Fruit fly (Drosophila melanogaster) whole organism, embryonic: ENCODE results near the gene CG15347.

Experiments used
- Ada2b ChIP-seq: fragments of 200-800 bp; sonication (Bioruptor generic); IDR thresholded peaks from 2 replicates; pipeline ENCODE4 v1.3.6; 2022; ENCODE audit warnings: missing biosample characterization, missing genetic modification characterization
- CG11085 ChIP-seq: fragments of 200-800 bp; sonication (Bioruptor generic); IDR thresholded peaks from 2 replicates; pipeline ENCODE4 v1.3.6; 2022; ENCODE audit warnings: missing biosample characterization, missing genetic modification characterization
- CG13287 ChIP-seq: fragments of 200-800 bp; sonication (Bioruptor generic); IDR thresholded peaks from 2 replicates; pipeline ENCODE4 v1.3.6; 2022; ENCODE audit warnings: missing biosample characterization, missing genetic modification characterization; ENCODE audit not compliant: partially characterized antibody
- CG14710 ChIP-seq: fragments of 200-800 bp; sonication (Bioruptor generic); optimal IDR thresholded peaks from 3 replicates; lab custom pipeline; 2019; ENCODE audit warnings: missing biosample characterization, mild to moderate bottlenecking, missing genetic modification characterization, moderate library complexity
- CG1647 ChIP-seq: fragments of 200-800 bp; sonication (Bioruptor generic); optimal IDR thresholded peaks from 3 replicates; lab custom pipeline; 2016; ENCODE audit warnings: missing biosample characterization, missing genetic modification characterization
- CG17359 ChIP-seq: fragments of 200-800 bp; sonication (Bioruptor generic); optimal IDR thresholded peaks from 3 replicates; lab custom pipeline; 2018; ENCODE audit warnings: missing biosample characterization, mild to moderate bottlenecking, missing genetic modification characterization, moderate library complexity
- CG2712 ChIP-seq: fragments of 200-800 bp; optimal IDR thresholded peaks from 3 replicates; lab custom pipeline; 2019; ENCODE audit warnings: missing biosample characterization, mild to moderate bottlenecking, missing genetic modification characterization, moderate library complexity
- CG32532 ChIP-seq: fragments of 200-800 bp; sonication (Bioruptor generic); IDR thresholded peaks from 2 replicates; pipeline ENCODE4 v1.3.6; 2022; ENCODE audit warnings: missing biosample characterization, missing genetic modification characterization
- CG33557 ChIP-seq: fragments of 200-800 bp; sonication (Bioruptor generic); optimal IDR thresholded peaks from 2 replicates; lab custom pipeline; 2019; ENCODE audit warnings: missing biosample characterization, mild to moderate bottlenecking, missing genetic modification characterization, moderate library complexity
- CG34422 ChIP-seq: fragments of 200-800 bp; sonication (Bioruptor generic); IDR thresholded peaks from 3 replicates; pipeline ENCODE4 v1.3.6; 2022; ENCODE audit warnings: missing biosample characterization, missing genetic modification characterization
- CG3995 ChIP-seq: fragments of 200-800 bp; sonication (Bioruptor generic); optimal IDR thresholded peaks from 3 replicates; lab custom pipeline; 2016; ENCODE audit warnings: missing biosample characterization, missing genetic modification characterization
- CG5180 ChIP-seq: fragments of 200-800 bp; sonication (Bioruptor generic); optimal IDR thresholded peaks from 3 replicates; lab custom pipeline; 2017; ENCODE audit warnings: missing biosample characterization, missing genetic modification characterization, mild to moderate bottlenecking, moderate library complexity, missing genetic modification reagents
- CG7271 ChIP-seq: fragments of 200-800 bp; sonication (Bioruptor generic); optimal IDR thresholded peaks from 2 replicates; lab custom pipeline; 2018; ENCODE audit warnings: missing biosample characterization, mild to moderate bottlenecking, missing genetic modification characterization, moderate library complexity
- CG7372 ChIP-seq: fragments of 200-800 bp; sonication (Bioruptor generic); IDR thresholded peaks from 2 replicates; pipeline ENCODE4 v1.3.6; 2022; ENCODE audit warnings: missing biosample characterization, missing genetic modification characterization
- CG7786 ChIP-seq: fragments of 200-800 bp; sonication (Bioruptor generic); optimal IDR thresholded peaks from 2 replicates; lab custom pipeline; 2016; ENCODE audit warnings: missing biosample characterization, missing genetic modification characterization
- CG8290 ChIP-seq, 3 experiments: fragments of 200-800 bp; sonication (Bioruptor generic); optimal IDR thresholded peaks; 2 replicates each; lab custom pipeline; 2016 to 2019; ENCODE audit warnings: missing biosample characterization in 3 of 3, missing genetic modification characterization in 3 of 3, mild to moderate bottlenecking in 2 of 3, moderate library complexity in 1 of 3
- D19A ChIP-seq: fragments of 200-800 bp; optimal IDR thresholded peaks from 3 replicates; lab custom pipeline; 2019; ENCODE audit warnings: missing biosample characterization, mild to moderate bottlenecking, missing genetic modification characterization, moderate library complexity
- Dek ChIP-seq: fragments of 200-800 bp; sonication (Bioruptor generic); optimal IDR thresholded peaks from 3 replicates; lab custom pipeline; 2019; ENCODE audit warnings: missing biosample characterization, mild to moderate bottlenecking, missing genetic modification characterization, moderate library complexity
- Dref ChIP-seq: fragments of 200-800 bp; sonication (Bioruptor generic); IDR thresholded peaks from 2 replicates; pipeline ENCODE4 v1.3.6; 2022; ENCODE audit warnings: missing biosample characterization, missing genetic modification characterization
- Ets65A ChIP-seq: fragments of 200-800 bp; sonication (Bioruptor generic); peaks from one replicate; lab custom pipeline; 2016; ENCODE audit warnings: missing biosample characterization, missing genetic modification characterization
- Fer1 ChIP-seq: fragments of 200-800 bp; sonication (Bioruptor generic); optimal IDR thresholded peaks from 2 replicates; lab custom pipeline; 2017; ENCODE audit warnings: missing biosample characterization, mild to moderate bottlenecking, missing genetic modification characterization
- HLH54F ChIP-seq: fragments of 200-800 bp; sonication (Bioruptor generic); optimal IDR thresholded peaks from 3 replicates; lab custom pipeline; 2016; ENCODE audit warnings: missing biosample characterization, missing genetic modification characterization
- Nf-YA ChIP-seq: fragments of 200-800 bp; sonication (Bioruptor generic); IDR thresholded peaks from 2 replicates; pipeline ENCODE4 v1.3.6; 2022; ENCODE audit warnings: missing biosample characterization, missing genetic modification characterization
- Sox102F ChIP-seq: fragments of 200-800 bp; sonication (Bioruptor generic); optimal IDR thresholded peaks from 2 replicates; lab custom pipeline; 2018; ENCODE audit warnings: missing biosample characterization, mild to moderate bottlenecking, missing genetic modification characterization, moderate library complexity
- Sry-δ ChIP-seq: fragments of 200-800 bp; sonication (Bioruptor generic); optimal IDR thresholded peaks from 2 replicates; lab custom pipeline; 2016; ENCODE audit warnings: missing biosample characterization, missing genetic modification characterization
- ara ChIP-seq: fragments of 200-800 bp; sonication (Bioruptor generic); IDR thresholded peaks from 2 replicates; pipeline ENCODE4 v1.3.6; 2022; ENCODE audit warnings: missing biosample characterization, missing genetic modification characterization
- bab2 ChIP-seq: fragments of 200-800 bp; sonication (Bioruptor generic); optimal IDR thresholded peaks from 2 replicates; lab custom pipeline; 2016; ENCODE audit warnings: missing biosample characterization, missing genetic modification characterization
- bbx ChIP-seq: fragments of 200-800 bp; sonication (Bioruptor generic); IDR thresholded peaks from 2 replicates; pipeline ENCODE4 v1.3.6; 2022; ENCODE audit warnings: missing biosample characterization, missing genetic modification characterization; ENCODE audit not compliant: partially characterized antibody
- dati ChIP-seq: fragments of 200-800 bp; sonication (Bioruptor generic); IDR thresholded peaks from 2 replicates; pipeline ENCODE4 v1.3.6; 2022; ENCODE audit warnings: missing biosample characterization, missing genetic modification characterization
- dmrt99B ChIP-seq: fragments of 200-800 bp; sonication (Bioruptor generic); optimal IDR thresholded peaks from 2 replicates; lab custom pipeline; 2018; ENCODE audit warnings: missing biosample characterization, mild to moderate bottlenecking, missing genetic modification characterization, moderate library complexity
- gem ChIP-seq: fragments of 200-800 bp; sonication (Bioruptor generic); optimal IDR thresholded peaks from 2 replicates; lab custom pipeline; 2019; ENCODE audit warnings: missing biosample characterization, mild to moderate bottlenecking, missing genetic modification characterization, moderate library complexity
- hkb ChIP-seq, 2 experiments: fragments of 200-800 bp in 1 of 2; fragments of >200 bp in 1 of 2; sonication (Bioruptor generic) in 1 of 2; IDR thresholded peaks in 1 of 2; optimal IDR thresholded peaks in 1 of 2; 2 replicates each; pipeline versions ENCODE4 v1.3.6 to Lab custom; 2017 to 2022; ENCODE audit warnings: missing biosample characterization in 1 of 2, missing genetic modification characterization in 1 of 2
- ind ChIP-seq: fragments of 200-800 bp; sonication (Bioruptor generic); optimal IDR thresholded peaks from 3 replicates; lab custom pipeline; 2016; ENCODE audit warnings: missing biosample characterization, missing genetic modification characterization
- ken ChIP-seq: fragments of 200-800 bp; sonication (Bioruptor generic); IDR thresholded peaks from 3 replicates; pipeline ENCODE4 v1.3.6; 2022; ENCODE audit warnings: missing biosample characterization, missing genetic modification characterization
- lab ChIP-seq: fragments of 200-800 bp; sonication (Bioruptor generic); optimal IDR thresholded peaks from 3 replicates; lab custom pipeline; 2017; ENCODE audit warnings: missing biosample characterization, missing genetic modification characterization, mild to moderate bottlenecking, moderate library complexity, missing genetic modification reagents
- mld ChIP-seq: fragments of 200-800 bp; sonication (Bioruptor generic); IDR thresholded peaks from 3 replicates; pipeline ENCODE4 v1.3.6; 2022; ENCODE audit warnings: missing biosample characterization, missing genetic modification characterization; ENCODE audit not compliant: partially characterized antibody
- nerfin-2 ChIP-seq: fragments of 200-800 bp; sonication (Bioruptor generic); IDR thresholded peaks from 2 replicates; pipeline ENCODE4 v1.3.6; 2022; ENCODE audit warnings: missing biosample characterization, missing genetic modification characterization; ENCODE audit not compliant: partially characterized antibody
- pan ChIP-seq, 4 experiments: fragments of >200 bp in 3 of 4; fragments of 200-800 bp in 1 of 4; sonication (Bioruptor generic) in 1 of 4; optimal IDR thresholded peaks in 3 of 4; IDR thresholded peaks in 1 of 4; 2 replicates each; pipeline versions ENCODE4 v1.3.6 to Lab custom; 2017 to 2022; ENCODE audit warnings: missing biosample characterization in 2 of 4, missing genetic modification characterization in 2 of 4, mixed read lengths in 1 of 4
- prd ChIP-seq, 3 experiments: fragments of >200 bp in 2 of 3; fragments of 200-800 bp in 1 of 3; sonication (Bioruptor generic) in 1 of 3; optimal IDR thresholded peaks in 2 of 3; IDR thresholded peaks in 1 of 3; 2 replicates in 2 of 3; 3 replicates in 1 of 3; pipeline versions ENCODE4 v1.3.6 to Lab custom; 2017 to 2022; ENCODE audit warnings: missing biosample characterization in 1 of 3, missing genetic modification characterization in 1 of 3
- row ChIP-seq: fragments of 200-800 bp; sonication (Bioruptor generic); IDR thresholded peaks from 3 replicates; pipeline ENCODE4 v1.3.6; 2022; ENCODE audit warnings: missing biosample characterization, missing genetic modification characterization
- sima ChIP-seq: fragments of 200-800 bp; sonication (Bioruptor generic); optimal IDR thresholded peaks from 2 replicates; lab custom pipeline; 2016; ENCODE audit warnings: missing biosample characterization, missing genetic modification characterization
- slbo ChIP-seq: fragments of 200-800 bp; sonication (Bioruptor generic); IDR thresholded peaks from 2 replicates; pipeline ENCODE4 v1.3.6; 2022; ENCODE audit warnings: missing biosample characterization, missing genetic modification characterization
- slp2 ChIP-seq: fragments of 200-800 bp; sonication (Bioruptor generic); optimal IDR thresholded peaks from 2 replicates; lab custom pipeline; 2016; ENCODE audit warnings: missing biosample characterization, missing genetic modification characterization
- ttk ChIP-seq: fragments of 200-800 bp; sonication (Bioruptor generic); IDR thresholded peaks from 2 replicates; pipeline ENCODE4 v2.1.2; 2022; ENCODE audit warnings: missing biosample characterization, missing genetic modification characterization
- vvl ChIP-seq: fragments of 200-800 bp; sonication (Bioruptor generic); IDR thresholded peaks from 2 replicates; pipeline ENCODE4 v1.3.6; 2022; ENCODE audit warnings: missing biosample characterization, missing genetic modification characterization

CG15347 gene

DNA sequence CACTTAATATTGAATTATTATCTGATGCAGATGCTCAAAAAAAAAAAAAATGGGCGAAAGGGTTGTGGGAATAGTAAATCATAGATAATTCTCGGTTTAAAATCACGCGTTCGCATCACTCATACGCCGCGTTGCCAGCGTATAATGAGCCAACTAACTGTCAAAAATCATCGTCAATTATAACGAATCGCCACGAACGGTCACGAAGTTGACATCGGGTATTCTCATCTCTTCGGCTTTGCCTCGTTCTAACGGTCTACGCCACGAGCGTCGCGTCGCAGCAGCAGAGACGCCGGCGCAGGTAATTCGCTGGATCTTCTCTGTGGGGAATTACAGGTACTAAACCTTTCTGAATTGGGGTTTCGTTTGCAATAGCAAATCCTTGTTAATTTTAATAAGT lies 40.7 kb upstream of the CG15347 start (continued):
- peak; percentile 13 for TF ChIP-seq Ets65A (GFP tag; lab: Kevin White, UChicago)
- TF ChIP-seq CG8290 (GFP tag; optimal IDR thresholded peaks at IDR 0.05; lab: Kevin White, UChicago): no peak
- peak in 1 of 2 experiments; percentile 28 for TF ChIP-seq CG8290 (tag; optimal IDR thresholded peaks at IDR 0.05; lab: Kevin White, UChicago)
- no peak for TF ChIP-seq ttk
- TF ChIP-seq CG7372 (GFP tag; lab: Robert Waterston, UW): peak; percentile 76
- no peak for TF ChIP-seq ind (GFP tag; lab: Kevin White, UChicago)

DNA sequence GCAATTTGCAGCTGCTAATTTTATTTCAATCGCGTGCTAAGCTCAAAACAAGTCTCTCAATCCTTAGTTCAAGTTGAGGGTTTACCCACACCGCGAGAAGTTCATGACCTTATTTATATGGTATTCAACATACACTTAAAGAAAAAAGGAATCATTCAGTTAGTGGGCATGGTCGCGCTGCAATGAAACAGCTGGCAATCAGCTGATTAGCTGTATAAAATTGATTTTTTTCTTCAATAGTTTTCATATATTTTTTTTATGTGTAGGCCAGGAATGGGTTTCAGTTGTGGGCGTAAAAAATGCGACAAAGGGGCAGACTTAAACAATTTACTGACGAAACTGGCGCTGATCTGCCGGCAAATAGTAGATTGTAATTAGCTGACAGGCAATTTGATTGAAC lies 38.5 kb upstream of the CG15347 start:
- peak; percentile 22; the same call in 1 of the 2 replicates for TF ChIP-seq Nf-YA (GFP tag; lab: Robert Waterston, UW)
- TF ChIP-seq Fer1 (GFP tag; lab: Kevin White, UChicago): no peak
- peak; percentile 74 for TF ChIP-seq Ets65A (GFP tag; lab: Kevin White, UChicago)
- TF ChIP-seq lab (GFP tag; lab: Kevin White, UChicago): peak; percentile 28
- TF ChIP-seq dmrt99B (tag; lab: Kevin White, UChicago): peak; percentile 14
- no peak for TF ChIP-seq ken (GFP tag; lab: Robert Waterston, UW)
- no peak for TF ChIP-seq Dek
- TF ChIP-seq CG17359 (tag; lab: Kevin White, UChicago): peak; percentile 24
- TF ChIP-seq nerfin-2 (GFP tag; lab: Robert Waterston, UW): no peak
- TF ChIP-seq CG32532 (GFP tag; lab: Robert Waterston, UW): 0 out of 2 replicates have a peak, but pooled peaks have one; percentile 34
- TF ChIP-seq Ada2b (GFP tag; lab: Robert Waterston, UW): 0 out of 2 replicates have a peak, but pooled peaks have one; percentile 22
- no peak for TF ChIP-seq CG5180 (GFP tag; lab: Kevin White, UChicago)
- no peak for TF ChIP-seq bbx
- peak; percentile 3 for TF ChIP-seq ind (GFP tag; lab: Kevin White, UChicago)
- no peak for TF ChIP-seq mld (GFP tag; lab: Robert Waterston, UW)
- no peak for TF ChIP-seq CG14710 (tag; lab: Kevin White, UChicago)
- no peak for TF ChIP-seq CG33557 (GFP tag; lab: Kevin White, UChicago)
- TF ChIP-seq D19A (tag; lab: Kevin White, UChicago): no peak
- TF ChIP-seq row: peak; percentile 33; the same call in 1 of the 3 replicates
- TF ChIP-seq CG11085 (GFP tag; lab: Robert Waterston, UW): 0 out of 2 replicates have a peak, but pooled peaks have one; percentile 35
- TF ChIP-seq Sry-δ (GFP tag; lab: Kevin White, UChicago): no peak
- TF ChIP-seq sima: no peak
- no peak for TF ChIP-seq Dref (GFP tag; lab: Robert Waterston, UW)
- TF ChIP-seq bab2 (GFP tag; lab: Kevin White, UChicago): peak; percentile 3
- TF ChIP-seq slp2 (GFP tag; lab: Kevin White, UChicago): peak; percentile 19
- TF ChIP-seq CG3995 (GFP tag; lab: Kevin White, UChicago): no peak
- TF ChIP-seq ttk: 0 out of 2 replicates have a peak, but pooled peaks have one; percentile 25
- peak; percentile 4 for TF ChIP-seq CG1647
- 0 out of 2 replicates have a peak, but pooled peaks have one; percentile 35 for TF ChIP-seq ara (GFP tag; lab: Robert Waterston, UW)
- TF ChIP-seq gem (tag; lab: Kevin White, UChicago): peak; percentile 12
- TF ChIP-seq dati (GFP tag; lab: Robert Waterston, UW): no peak
- TF ChIP-seq CG7786: peak; percentile 4
- TF ChIP-seq HLH54F (GFP tag; lab: Kevin White, UChicago): peak; percentile 8
- TF ChIP-seq prd (optimal IDR thresholded peaks at IDR 0.05; lab: Kevin White, UChicago): no peak
- TF ChIP-seq prd (GFP tag; IDR thresholded peaks at IDR 0.05; lab: Robert Waterston, UW): peak; percentile 32; the same call in 1 of the 3 replicates
- no peak for TF ChIP-seq pan (optimal IDR thresholded peaks at IDR 0.05; lab: Kevin White, UChicago)
- TF ChIP-seq pan (GFP tag; optimal IDR thresholded peaks at IDR 0.05 in 1 of 2, IDR thresholded peaks at IDR 0.05 in 1 of 2): peak in 1 of 2 experiments; percentile 34
- no peak for TF ChIP-seq CG2712 (tag; lab: Kevin White, UChicago)
- TF ChIP-seq CG34422 (GFP tag; lab: Robert Waterston, UW): no peak
- no peak for TF ChIP-seq hkb (optimal IDR thresholded peaks at IDR 0.05; lab: Kevin White, UChicago)
- 0 out of 2 replicates have a peak, but pooled peaks have one; percentile 19 for TF ChIP-seq hkb (GFP tag; IDR thresholded peaks at IDR 0.05; lab: Robert Waterston, UW)
- TF ChIP-seq CG13287: no peak
- TF ChIP-seq Sox102F (GFP tag; lab: Kevin White, UChicago): peak; percentile 45
- TF ChIP-seq vvl: no peak; the same call in 1 of the 2 replicates
- peak; percentile 32; the same call in 1 of the 2 replicates for TF ChIP-seq slbo (GFP tag; lab: Robert Waterston, UW)
- no peak for TF ChIP-seq CG7271
